Worm (Caenorhabditis elegans): Measurements from ENCODE around the gene Y54F10BM.6.

The Y54F10BM.6 gene

DNA sequence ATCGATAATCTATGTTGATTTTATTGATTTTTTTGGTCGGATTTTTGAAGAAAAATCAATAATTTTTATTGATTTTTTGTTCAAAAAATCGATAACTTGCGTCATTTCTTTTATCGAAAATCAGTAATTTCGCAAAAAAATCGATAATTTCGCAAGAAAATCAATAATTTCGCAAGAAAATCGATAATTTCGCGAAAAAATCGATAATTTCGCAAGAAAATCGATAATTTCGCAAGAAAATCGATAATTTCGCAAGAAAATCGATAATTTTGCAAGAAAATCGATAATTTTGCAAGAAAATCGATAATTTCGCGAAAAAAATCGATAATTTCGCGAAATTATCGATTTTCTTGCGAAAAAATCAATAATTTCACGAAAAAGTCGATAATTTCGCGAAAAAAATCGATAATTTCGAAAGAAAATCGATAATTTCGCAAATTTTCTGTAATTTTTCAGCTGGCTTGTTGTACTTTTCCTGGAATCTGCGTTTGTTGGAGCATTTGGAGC, 20.4 kb downstream of the Y54F10BM.6 start:
- TF ChIP-seq ces-1 (GFP tag; optimal IDR thresholded peaks at IDR 0.05) (no peak), mls-2 (tag; optimal IDR thresholded peaks at IDR 0.05) (no peak), hlh-1 (tag; optimal IDR thresholded peaks at IDR 0.05) (no peak), ceh-43 (GFP tag; optimal IDR thresholded peaks at IDR 0.05) (no peak), cnd-1 (tag; optimal IDR thresholded peaks at IDR 0.05) (no peak), sptf-1 (tag; optimal IDR thresholded peaks at IDR 0.05) (no peak), elt-3 (tag; optimal IDR thresholded peaks at IDR 0.05) (no peak)

DNA sequence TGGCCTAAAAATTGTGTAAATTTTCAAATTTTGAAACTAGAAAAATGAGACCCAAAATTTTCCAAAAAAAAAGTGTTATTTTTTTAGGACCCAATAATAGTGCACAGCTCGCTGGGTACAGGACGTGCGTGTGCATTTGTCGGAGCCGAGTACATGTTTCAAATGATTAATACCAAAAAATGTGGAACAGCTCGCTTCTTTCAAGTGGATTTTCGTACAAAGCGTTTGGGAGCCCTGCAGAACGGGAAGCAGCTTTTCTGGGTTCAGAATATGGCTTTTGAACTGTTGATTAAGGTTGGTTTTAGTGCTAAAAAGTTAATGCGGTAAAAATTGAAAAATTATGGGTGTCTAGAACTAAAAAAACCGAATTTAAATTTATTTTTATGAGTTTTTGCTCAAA, 25.2 kb downstream of the Y54F10BM.6 start:
- TF ChIP-seq ceh-83 (GFP tag; optimal IDR thresholded peaks at IDR 0.05), result no peak
- TF ChIP-seq unc-39 (tag; optimal IDR thresholded peaks at IDR 0.05), result no peak
- TF ChIP-seq nhr-237 (tag; optimal IDR thresholded peaks at IDR 0.05), result no peak

DNA sequence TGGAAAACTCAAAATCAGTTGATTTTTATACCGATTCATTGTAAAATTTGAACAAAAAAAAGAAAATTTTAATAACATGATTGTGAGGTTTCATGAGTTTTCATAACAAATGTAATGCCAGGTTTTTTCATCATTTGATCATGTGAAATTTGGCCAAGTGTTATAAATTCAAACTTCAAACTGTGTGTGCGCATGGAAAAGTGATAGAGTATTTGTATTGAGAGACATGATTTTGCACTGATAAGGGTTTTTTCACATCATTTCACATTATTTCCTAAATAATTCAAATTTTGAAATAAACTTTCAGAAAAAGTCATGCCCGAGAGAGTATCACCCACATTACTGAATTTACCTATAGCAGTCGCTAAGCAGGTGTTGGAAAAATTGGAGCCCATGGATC, 28.1 kb downstream of the Y54F10BM.6 start, which contains the start of gene fbxa-219:
TSS of gene fbxa-219 (plus strand) at position 277 of the 400 bp plus-strand sequence.
- TF ChIP-seq lin-32 (GFP tag; optimal IDR thresholded peaks at IDR 0.05) (no peak), zip-8 (tag; optimal IDR thresholded peaks at IDR 0.05) (no peak), nhr-76 (tag; optimal IDR thresholded peaks at IDR 0.05) (no peak), nhr-237 (tag; optimal IDR thresholded peaks at IDR 0.05) (no peak), nhr-12 (tag; optimal IDR thresholded peaks at IDR 0.05) (no peak), ceh-83 (GFP tag; optimal IDR thresholded peaks at IDR 0.05) (no peak), bed-3 (GFP tag; optimal IDR thresholded peaks at IDR 0.05) (no peak), ztf-11 (tag; optimal IDR thresholded peaks at IDR 0.05) (no peak)

DNA sequence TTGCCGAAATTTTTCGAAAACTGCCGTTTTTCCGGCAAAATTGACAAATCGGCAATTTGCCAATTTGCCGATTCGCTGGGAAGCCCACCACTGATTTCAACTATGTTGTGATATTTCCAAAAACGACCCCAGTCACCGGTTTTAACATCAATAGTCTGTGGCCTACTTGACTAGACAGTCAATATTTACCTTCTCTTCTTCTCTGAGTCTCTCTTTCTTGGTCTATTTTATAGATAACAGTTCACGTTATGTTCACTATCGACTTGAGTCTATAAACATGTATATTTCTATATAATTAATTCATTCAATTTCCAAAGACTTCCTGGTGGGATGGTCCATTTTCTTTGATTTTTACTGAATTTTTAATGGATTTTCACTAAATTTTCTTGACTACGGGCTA, 31.7 kb downstream of the Y54F10BM.6 start:
- TF ChIP-seq lin-13 (tag; optimal IDR thresholded peaks at IDR 0.05), result no peak
- TF ChIP-seq ham-2 (GFP tag; optimal IDR thresholded peaks at IDR 0.05), result no peak
- no peak for TF ChIP-seq ceh-83 (GFP tag; optimal IDR thresholded peaks at IDR 0.05)
- TF ChIP-seq pha-4 (tag; optimal IDR thresholded peaks at IDR 0.05), result peak; percentile 68

DNA sequence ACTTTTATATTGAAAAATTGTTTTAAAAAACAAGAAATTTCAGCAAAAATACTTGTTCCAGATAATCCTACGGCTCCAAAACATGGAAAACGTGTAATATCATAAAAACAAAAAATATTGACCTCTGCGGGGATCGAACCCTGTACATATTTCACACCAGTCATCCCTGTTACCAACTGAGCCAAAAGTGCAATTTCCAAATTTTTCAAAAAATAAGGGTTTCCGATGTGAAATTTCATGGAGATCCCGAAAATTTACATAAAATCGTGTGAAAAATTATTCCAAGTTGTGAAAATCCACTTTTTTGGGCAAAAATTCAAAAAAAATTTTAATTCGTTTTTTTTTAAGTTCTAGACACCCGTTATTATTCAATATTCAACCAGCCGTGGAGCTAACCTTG, 41.1 kb downstream of the Y54F10BM.6 start:
- TF ChIP-seq flh-1 (GFP tag; optimal IDR thresholded peaks at IDR 0.05) (no peak), pha-4 (tag; optimal IDR thresholded peaks at IDR 0.05) (no peak), bed-3 (GFP tag; optimal IDR thresholded peaks at IDR 0.05) (no peak), sem-2 (GFP tag; optimal IDR thresholded peaks at IDR 0.05) (no peak), tbx-8 (GFP tag; optimal IDR thresholded peaks at IDR 0.05) (no peak), unc-39 (tag; optimal IDR thresholded peaks at IDR 0.05) (no peak), hlh-1 (tag; optimal IDR thresholded peaks at IDR 0.05) (no peak), lsy-2 (tag; optimal IDR thresholded peaks at IDR 0.05) (no peak), mab-5 (tag; optimal IDR thresholded peaks at IDR 0.05) (no peak), sptf-1 (tag; optimal IDR thresholded peaks at IDR 0.05) (no peak), elt-1 (tag; optimal IDR thresholded peaks at IDR 0.05; ENCODE audit: borderline replicate concordance, insufficient read depth) (no peak), mep-1 (tag; optimal IDR thresholded peaks at IDR 0.05) (no peak)

DNA sequence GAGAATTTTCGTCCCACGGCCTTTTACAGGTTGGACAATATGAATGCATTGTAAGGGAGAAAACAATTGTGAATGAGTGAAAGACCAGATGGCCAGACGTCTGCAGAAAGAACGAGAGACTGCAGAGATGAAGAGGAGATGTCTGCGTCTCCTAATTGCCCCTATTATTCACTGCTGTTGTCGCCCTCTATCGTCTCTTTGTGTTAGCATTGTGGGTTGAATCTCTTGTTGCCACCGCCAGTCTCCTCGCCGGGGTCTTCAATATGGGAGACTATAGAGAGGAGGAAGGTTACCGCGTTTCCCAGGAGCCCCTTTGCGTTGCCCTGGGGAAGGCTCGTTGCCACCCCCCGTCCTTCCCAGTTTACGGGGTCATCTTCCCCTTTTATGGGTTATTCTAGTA, 41.8 kb downstream of the Y54F10BM.6 start, which contains the start of gene Y54F10BM.9:
TSS of gene Y54F10BM.9 (minus strand) at position 61 of the 400 bp plus-strand sequence.
- TF ChIP-seq ceh-43 (GFP tag; optimal IDR thresholded peaks at IDR 0.05) (no peak), flh-1 (GFP tag; optimal IDR thresholded peaks at IDR 0.05) (no peak), M03D4.4 (tag; optimal IDR thresholded peaks at IDR 0.05) (no peak), mab-5 (tag; optimal IDR thresholded peaks at IDR 0.05) (no peak), sptf-1 (tag; optimal IDR thresholded peaks at IDR 0.05) (no peak), unc-120 (tag; optimal IDR thresholded peaks at IDR 0.05; ENCODE audit: poor library complexity, severe bottlenecking) (no peak), nhr-12 (tag; optimal IDR thresholded peaks at IDR 0.05) (no peak), nhr-28 (tag; optimal IDR thresholded peaks at IDR 0.05) (no peak), hlh-1 (tag; optimal IDR thresholded peaks at IDR 0.05) (no peak), elt-3 (tag; optimal IDR thresholded peaks at IDR 0.05) (no peak), unc-39 (tag; optimal IDR thresholded peaks at IDR 0.05) (peak; percentile 32), nhr-76 (tag; optimal IDR thresholded peaks at IDR 0.05) (no peak), snpc-4 (tag; optimal IDR thresholded peaks at IDR 0.05) (no peak), ceh-83 (GFP tag; optimal IDR thresholded peaks at IDR 0.05) (no peak), unc-62 (GFP tag; optimal IDR thresholded peaks at IDR 0.05) (no peak), mls-2 (tag; optimal IDR thresholded peaks at IDR 0.05) (peak; percentile 18), bed-3 (GFP tag; optimal IDR thresholded peaks at IDR 0.05) (no peak), ceh-39 (tag; optimal IDR thresholded peaks at IDR 0.05) (no peak), ces-1 (GFP tag; optimal IDR thresholded peaks at IDR 0.05) (peak; percentile 67), sem-2 (GFP tag; optimal IDR thresholded peaks at IDR 0.05) (no peak), ztf-11 (tag; optimal IDR thresholded peaks at IDR 0.05) (no peak), elt-1 (tag; optimal IDR thresholded peaks at IDR 0.05; ENCODE audit: borderline replicate concordance, insufficient read depth) (no peak), mep-1 (tag; optimal IDR thresholded peaks at IDR 0.05) (peak; percentile 36), pha-4 (tag; optimal IDR thresholded peaks at IDR 0.05) (peak; percentile 31), blmp-1 (tag; optimal IDR thresholded peaks at IDR 0.05) (no peak), lin-32 (GFP tag; optimal IDR thresholded peaks at IDR 0.05) (peak; percentile 76), zip-8 (tag; optimal IDR thresholded peaks at IDR 0.05) (no peak), nhr-2 (tag; optimal IDR thresholded peaks at IDR 0.05) (peak; percentile 25), ham-2 (GFP tag; optimal IDR thresholded peaks at IDR 0.05) (peak; percentile 30), lin-13 (tag; optimal IDR thresholded peaks at IDR 0.05) (peak; percentile 56), tbx-8 (GFP tag; optimal IDR thresholded peaks at IDR 0.05) (no peak), nhr-237 (tag; optimal IDR thresholded peaks at IDR 0.05) (no peak), drap-1 (GFP tag; optimal IDR thresholded peaks at IDR 0.05) (no peak), lsy-2 (tag; optimal IDR thresholded peaks at IDR 0.05) (peak; percentile 0), cnd-1 (tag; optimal IDR thresholded peaks at IDR 0.05) (peak; percentile 88)

Data from whole organism, mixed stage, embryonic.